Worm (Caenorhabditis elegans) whole organism, L4 larva: ENCODE results near the gene Y17D7B.2.

Experiments used
- arid-1 ChIP-seq: fragments of 200-800 bp; sonication (Bioruptor generic); conservative IDR thresholded peaks from 2 replicates; pipeline ENCODE4 v1.3.6; 2022; ENCODE audit warnings: missing genetic modification reagents, missing genetic modification characterization, missing compliant biosample characterization
- dve-1 ChIP-seq: sonication (generic microtip); optimal IDR thresholded peaks from 2 replicates; lab custom pipeline; 2017; ENCODE audit warnings: antibody characterized with exemption, mild to moderate bottlenecking, missing genetic modification characterization, missing compliant biosample characterization; ENCODE audit not compliant: insufficient read depth
- hlh-30 ChIP-seq: sonication (generic microtip); optimal IDR thresholded peaks from 2 replicates; lab custom pipeline; 2017; ENCODE audit warnings: antibody characterized with exemption, mild to moderate bottlenecking, missing genetic modification characterization, missing compliant biosample characterization; ENCODE audit not compliant: insufficient read depth
- nhr-237 ChIP-seq: sonication (generic microtip); optimal IDR thresholded peaks from 2 replicates; lab custom pipeline; 2017; ENCODE audit warnings: missing biosample characterization, missing genetic modification characterization
- nhr-28 ChIP-seq: fragments of 150-350 bp; optimal IDR thresholded peaks from 2 replicates; lab custom pipeline; 2014; ENCODE audit warnings: missing biosample characterization, missing genetic modification characterization
- skn-1 ChIP-seq: fragments of 150-350 bp; optimal IDR thresholded peaks from 2 replicates; lab custom pipeline; 2014; ENCODE audit warnings: missing biosample characterization, missing genetic modification characterization
- snpc-4 ChIP-seq: fragments of 150-350 bp; optimal IDR thresholded peaks from 2 replicates; lab custom pipeline; 2014; ENCODE audit warnings: missing biosample characterization, missing genetic modification characterization
- unc-130 ChIP-seq: sonication (generic microtip); optimal IDR thresholded peaks from 2 replicates; lab custom pipeline; 2016; ENCODE audit warnings: missing genetic modification reagents, missing genetic modification characterization, missing compliant biosample characterization
- unc-39 ChIP-seq: sonication (generic microtip); optimal IDR thresholded peaks from 2 replicates; lab custom pipeline; 2017; ENCODE audit warnings: missing biosample characterization, missing genetic modification characterization
- zip-2 ChIP-seq: fragments of 150-350 bp; optimal IDR thresholded peaks from 2 replicates; lab custom pipeline; 2014; ENCODE audit warnings: missing biosample characterization, missing genetic modification characterization
- ztf-7 ChIP-seq: fragments of 150-350 bp; optimal IDR thresholded peaks from 2 replicates; lab custom pipeline; 2014; ENCODE audit warnings: missing biosample characterization, missing genetic modification characterization

- TF ChIP-seq arid-1 (no peak), nhr-237 (tag; lab: Kevin White, UChicago) (no peak), zip-2 (tag; lab: Kevin White, UChicago) (no peak), unc-130 (GFP tag; lab: Kevin White, UChicago) (no peak), unc-39 (no peak), nhr-28 (no peak), dve-1 (tag; lab: Kevin White, UChicago) (no peak), ztf-7 (tag; lab: Kevin White, UChicago) (no peak), snpc-4 (tag; lab: Kevin White, UChicago) (no peak), skn-1 (tag; lab: Kevin White, UChicago) (no peak), hlh-30 (no peak)
Observed at ce11 chrV:18819643-18820042, 32.1 kb downstream of the Y17D7B.2 start, which contains the start of gene ncs-5.
